Fruit fly (Drosophila melanogaster) whole organism, embryonic: ENCODE results near the gene anchor.

ENCODE experiments used
- CG11093 ChIP-seq: fragments of 200-800 bp; sonication (Bioruptor generic); IDR thresholded peaks from 3 replicates; pipeline ENCODE4 v1.3.6; 2022; ENCODE audit warnings: missing biosample characterization, missing genetic modification characterization
- CG17912 ChIP-seq: fragments of 200-800 bp; sonication (Bioruptor generic); optimal IDR thresholded peaks from 2 replicates; lab custom pipeline; 2018; ENCODE audit warnings: missing biosample characterization, mild to moderate bottlenecking, missing genetic modification characterization
- CG30403 ChIP-seq: fragments of 200-800 bp; sonication (Bioruptor generic); optimal IDR thresholded peaks from 3 replicates; lab custom pipeline; 2016; ENCODE audit warnings: missing biosample characterization, missing genetic modification characterization
- CG3726 ChIP-seq: fragments of 200-800 bp; sonication (Bioruptor generic); IDR thresholded peaks from 3 replicates; pipeline ENCODE4, ENCODE4 v1.3.6; 2022; ENCODE audit warnings: missing biosample characterization, missing genetic modification characterization
- CG6791 ChIP-seq: fragments of 200-800 bp; sonication (Bioruptor generic); IDR thresholded peaks from 3 replicates; pipeline ENCODE4 v1.3.6; 2022; ENCODE audit warnings: missing biosample characterization, missing genetic modification characterization; ENCODE audit not compliant: partially characterized antibody
- H15 ChIP-seq: fragments of 200-800 bp; sonication (Bioruptor generic); IDR thresholded peaks from 3 replicates; pipeline ENCODE4 v1.3.6; 2022; ENCODE audit warnings: missing biosample characterization, missing genetic modification characterization
- Mes4 ChIP-seq: fragments of 200-800 bp; sonication (Bioruptor generic); optimal IDR thresholded peaks from 2 replicates; lab custom pipeline; 2016; ENCODE audit warnings: missing biosample characterization, missing genetic modification characterization
- NK7.1 ChIP-seq: fragments of 200-800 bp; sonication (Bioruptor generic); optimal IDR thresholded peaks from 3 replicates; lab custom pipeline; 2016; ENCODE audit warnings: missing biosample characterization, missing genetic modification characterization
- Nf-YB ChIP-seq: fragments of 200-800 bp; sonication (Bioruptor generic); optimal IDR thresholded peaks from 3 replicates; lab custom pipeline; 2019; ENCODE audit warnings: missing biosample characterization, mild to moderate bottlenecking, missing genetic modification characterization, moderate library complexity
- br ChIP-seq: fragments of >200 bp; optimal IDR thresholded peaks from 2 replicates; lab custom pipeline; 2017
- jigr1 ChIP-seq: fragments of 200-800 bp; sonication (Bioruptor generic); IDR thresholded peaks from 3 replicates; pipeline ENCODE4 v1.3.6; 2022; ENCODE audit warnings: missing biosample characterization, missing genetic modification characterization
- otp ChIP-seq: fragments of 200-800 bp; sonication (Bioruptor generic); IDR thresholded peaks from 3 replicates; pipeline ENCODE4, ENCODE4 v1.3.6; 2022; ENCODE audit warnings: missing biosample characterization, missing genetic modification characterization
- pros ChIP-seq: fragments of 200-800 bp; sonication (Bioruptor generic); optimal IDR thresholded peaks from 3 replicates; lab custom pipeline; 2019; ENCODE audit warnings: missing biosample characterization, mild to moderate bottlenecking, missing genetic modification characterization, moderate library complexity

- no peak for TF ChIP-seq pros (GFP tag; lab: Kevin White, UChicago)
- no peak for TF ChIP-seq H15 (GFP tag; lab: Robert Waterston, UW)
- TF ChIP-seq Mes4, result no peak
- TF ChIP-seq otp (GFP tag; lab: Robert Waterston, UW), result no peak; the same call in 2 of the 3 replicates
- TF ChIP-seq NK7.1 (GFP tag; lab: Kevin White, UChicago), result no peak
- TF ChIP-seq CG30403, result no peak
- TF ChIP-seq CG6791 (GFP tag; lab: Robert Waterston, UW), result no peak
- TF ChIP-seq CG17912 (GFP tag; lab: Kevin White, UChicago), result no peak
- TF ChIP-seq jigr1 (GFP tag; lab: Robert Waterston, UW), result no peak
- TF ChIP-seq Nf-YB (GFP tag; lab: Kevin White, UChicago), result no peak
- TF ChIP-seq br (lab: Kevin White, UChicago), result no peak
- TF ChIP-seq CG3726 (GFP tag; lab: Robert Waterston, UW), result no peak
- no peak for TF ChIP-seq CG11093 (GFP tag; lab: Robert Waterston, UW)
Observed at dm6 chr3L:17619209-17619705, 2.4 kb upstream of the anchor start, which contains the start of gene Eip74EF.
